Fruit fly (Drosophila melanogaster) ovary, adult (tissue): ENCODE data around the gene Mcad.

Experiments used
- CG17801 ChIP-seq: fragments of 200-800 bp; optimal IDR thresholded peaks from 2 replicates; lab custom pipeline; 2019; ENCODE audit warnings: missing biosample characterization, mild to moderate bottlenecking, missing genetic modification characterization, moderate library complexity; ENCODE audit not compliant: partially characterized antibody

The Mcad gene

DNA sequence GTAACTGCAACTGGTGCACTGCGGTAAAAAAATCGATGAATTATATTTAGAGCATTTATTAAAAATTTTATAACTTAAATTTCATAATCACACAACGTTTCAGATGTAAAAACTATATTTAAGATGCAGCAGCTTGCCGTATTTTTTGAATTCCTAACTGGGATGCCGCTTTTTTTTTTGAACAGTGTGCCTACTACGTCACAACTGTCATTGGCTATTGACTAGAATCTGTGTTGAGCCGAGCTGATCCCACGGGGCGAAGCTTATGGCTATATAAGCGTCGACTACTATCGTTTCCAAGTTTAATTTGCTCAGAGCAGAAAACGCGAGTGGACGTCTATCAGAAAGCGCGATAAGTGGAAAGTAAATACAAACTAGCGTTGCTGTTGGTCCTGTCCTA lies 35.0 kb downstream of the Mcad start, which contains the start of gene CG7409:
Gene CG7409 (plus strand): TSS at position 301 of the 400 bp plus-strand sequence.
- no peak for TF ChIP-seq CG17801 (GFP tag; lab: Kevin White, UChicago)

DNA sequence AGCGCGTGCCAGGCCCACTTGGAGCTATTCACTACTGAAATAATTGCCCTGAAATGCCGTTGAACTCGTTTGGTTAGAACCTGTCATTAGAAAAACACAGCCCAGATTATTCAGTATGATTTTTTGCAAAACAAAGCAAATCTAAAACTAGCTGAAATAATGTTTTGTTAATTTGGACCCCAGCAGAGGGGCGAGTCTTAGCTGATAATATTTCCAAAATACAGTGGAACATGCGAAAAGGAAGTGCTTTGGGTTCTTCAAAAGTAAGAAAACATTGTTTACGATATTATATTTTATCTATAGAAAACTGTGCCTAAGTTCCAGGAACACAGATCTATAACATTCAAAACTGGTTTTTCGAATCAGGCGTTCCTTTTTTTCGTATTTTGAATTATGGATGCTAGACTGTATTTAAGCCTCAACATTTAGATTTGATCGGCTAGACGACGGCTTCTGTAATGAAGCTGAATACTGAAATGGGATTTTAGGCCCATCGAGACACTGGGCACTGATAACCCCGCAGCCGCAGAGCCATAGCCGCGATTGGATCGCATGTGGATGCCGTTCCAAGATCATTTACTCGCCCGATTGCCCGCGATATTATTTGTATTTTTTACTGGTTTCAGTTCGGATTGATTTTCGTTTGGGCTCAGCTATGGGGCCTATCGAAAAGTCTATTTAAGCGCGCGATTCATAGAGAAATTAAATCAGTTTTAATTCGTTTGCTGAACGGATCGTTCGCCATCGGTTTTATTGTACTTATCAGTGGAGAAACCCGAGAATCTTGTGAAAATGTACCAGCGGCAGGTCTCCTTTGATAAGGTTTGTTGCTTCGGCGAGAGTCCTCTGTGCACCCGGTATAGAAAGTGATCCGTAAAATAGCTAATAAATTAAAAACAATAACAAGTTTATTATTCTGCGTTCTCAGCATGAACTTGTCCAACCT lies 41.0 kb downstream of the Mcad start, which contains the start of gene Hn:
Gene Hn (plus strand): TSS at position 619 of the 946 bp plus-strand sequence.
- TF ChIP-seq CG17801 (GFP tag; lab: Kevin White, UChicago), result no peak

DNA sequence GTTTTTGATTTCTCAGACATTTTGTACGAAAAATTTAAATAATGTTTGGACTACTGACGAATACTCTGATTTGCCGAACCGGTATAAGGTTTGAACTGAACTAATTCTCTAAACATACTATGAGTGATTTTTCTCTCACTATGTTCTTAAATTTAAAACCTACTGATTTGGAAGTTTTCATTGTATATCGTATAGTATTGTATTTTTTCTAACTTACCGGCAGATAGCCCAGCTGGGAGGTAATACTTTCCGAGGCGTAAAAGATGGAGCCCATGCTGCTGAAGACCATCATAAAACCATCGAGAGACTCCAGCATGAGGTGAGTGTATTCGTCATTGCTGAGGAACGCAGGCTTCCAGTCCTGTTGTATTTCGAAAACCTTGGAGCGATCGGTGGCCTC lies 49.1 kb downstream of the Mcad start, which contains the start of gene CG32371:
Gene CG32371 (minus strand): TSS at position 101 of the 400 bp plus-strand sequence.
- TF ChIP-seq CG17801 (GFP tag; lab: Kevin White, UChicago), result no peak
